Fruit fly (Drosophila melanogaster) whole organism: ENCODE results near the gene CG6790.

Source experiments
- CG8478 ChIP-seq: fragments of >200 bp; optimal IDR thresholded peaks from 2 replicates; lab custom pipeline; 2018; ENCODE audit warnings: inconsistent platforms
- Dll ChIP-seq: fragments of >200 bp; optimal IDR thresholded peaks from 2 replicates; lab custom pipeline; 2017
- EcR ChIP-seq, 2 experiments: fragments of >200 bp; optimal IDR thresholded peaks; 2 replicates each; lab custom pipeline; 2017; ENCODE audit warnings: missing biosample characterization in 2 of 2, missing genetic modification characterization in 2 of 2, missing genetic modification reagents in 2 of 2
- pan ChIP-seq: fragments of >200 bp; optimal IDR thresholded peaks from 2 replicates; lab custom pipeline; 2017
- psq ChIP-seq: fragments of >200 bp; optimal IDR thresholded peaks from 2 replicates; lab custom pipeline; 2017
- usp ChIP-seq: fragments of >200 bp; optimal IDR thresholded peaks from 2 replicates; lab custom pipeline; 2017; ENCODE audit warnings: missing biosample characterization, missing genetic modification characterization, mixed read lengths

Gene CG6790

DNA sequence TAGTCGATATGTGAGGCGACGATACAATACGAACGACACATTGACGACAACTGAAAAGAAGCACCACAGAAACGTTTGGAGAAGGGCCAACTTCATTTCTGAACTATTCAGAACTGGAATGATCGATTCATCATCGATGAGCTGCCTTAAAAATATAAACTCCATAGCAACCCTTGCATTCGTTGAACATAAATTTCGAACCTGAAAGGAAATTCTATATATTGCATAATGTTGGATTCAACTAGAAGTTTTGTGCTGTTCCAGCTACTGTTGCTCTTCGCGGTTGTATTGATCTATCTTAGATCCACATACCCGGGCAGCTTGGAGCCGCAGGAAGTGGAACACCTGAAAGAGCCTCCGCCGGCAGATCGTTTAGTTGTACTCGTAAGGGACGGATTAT lies at the start of gene CG6790, which contains the start of gene CG5342:
Gene CG6790 (minus strand): TSS at position 101 of the 400 bp plus-strand sequence.
Gene CG5342 (plus strand): TSS at position 182 of the 400 bp plus-strand sequence.
- TF ChIP-seq pan (lab: Kevin White, UChicago): no peak

- TF ChIP-seq psq (lab: Kevin White, UChicago) (no peak), usp (GFP tag; lab: Kevin White, UChicago) (no peak)
Observed at dm6 chr3R:11626571-11626970, 48.0 kb upstream of the CG6790 start, which contains the start of the genes CG6813 and CG18764. CG6813 (minus strand) TSS chr3R:11626638. CG18764 (plus strand) TSS chr3R:11626889.

dm6 chr3R:11625544-11625943 lies 47.0 kb upstream of the CG6790 start, which contains the start of gene Zaf1:
Zaf1 (minus strand) TSS chr3R:11625644.
- TF ChIP-seq CG8478 (lab: Kevin White, UChicago) (no peak), usp (GFP tag; lab: Kevin White, UChicago) (no peak), psq (lab: Kevin White, UChicago) (no peak), pan (lab: Kevin White, UChicago) (no peak), EcR (GFP tag; optimal IDR thresholded peaks at IDR 0.05; lab: Kevin White, UChicago) (no peak), Dll (lab: Kevin White, UChicago) (no peak)

DNA sequence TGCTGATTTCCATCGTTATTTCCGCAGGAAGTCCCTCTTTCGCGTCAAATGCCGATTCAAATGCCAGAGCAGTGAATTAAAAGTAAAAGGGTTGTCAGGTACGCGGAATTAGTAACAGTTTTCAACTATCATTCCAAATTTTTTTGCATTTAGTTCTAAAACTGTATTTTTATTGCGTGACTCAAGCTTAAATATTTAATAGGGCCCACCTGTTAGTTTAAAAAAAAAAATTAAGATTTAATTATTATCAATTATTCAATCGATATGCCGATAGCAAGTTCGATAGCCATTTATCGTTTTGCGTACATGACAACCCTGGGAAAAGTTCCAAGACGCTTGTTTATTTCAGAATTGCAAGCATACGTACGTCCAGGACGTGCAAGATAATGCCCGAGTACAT lies 44.5 kb upstream of the CG6790 start, which contains the start of gene CG14711:
Gene CG14711 (plus strand): TSS at position 315 of the 400 bp plus-strand sequence.
- TF ChIP-seq usp (GFP tag; lab: Kevin White, UChicago): no peak
- TF ChIP-seq EcR (GFP tag; optimal IDR thresholded peaks at IDR 0.05; lab: Kevin White, UChicago): no peak
- TF ChIP-seq Dll (lab: Kevin White, UChicago): no peak
- no peak for TF ChIP-seq pan (lab: Kevin White, UChicago)
- no peak for TF ChIP-seq CG8478 (lab: Kevin White, UChicago)
- TF ChIP-seq psq (lab: Kevin White, UChicago): no peak

dm6 chr3R:11619709-11620409 lies 41.3 kb upstream of the CG6790 start, which contains the start of the genes Jupiter and CG14710:
Jupiter (minus strand) TSS chr3R:11619906.
CG14710 (plus strand) TSS chr3R:11620090.
- TF ChIP-seq CG8478 (lab: Kevin White, UChicago) (no peak), EcR (GFP tag; optimal IDR thresholded peaks at IDR 0.05; lab: Kevin White, UChicago) (no peak), psq (lab: Kevin White, UChicago) (no peak), Dll (lab: Kevin White, UChicago) (no peak), usp (GFP tag; lab: Kevin White, UChicago) (no peak), pan (lab: Kevin White, UChicago) (no peak)

- TF ChIP-seq usp (GFP tag; lab: Kevin White, UChicago) (no peak), psq (lab: Kevin White, UChicago) (no peak), Dll (lab: Kevin White, UChicago) (no peak), pan (lab: Kevin White, UChicago) (no peak), EcR (GFP tag; optimal IDR thresholded peaks at IDR 0.05; lab: Kevin White, UChicago) (no peak), CG8478 (lab: Kevin White, UChicago) (no peak)
Observed at dm6 chr3R:11618879-11619278, 40.3 kb upstream of the CG6790 start.

dm6 chr3R:11617849-11618248 lies 39.3 kb upstream of the CG6790 start:
- TF ChIP-seq EcR (GFP tag; optimal IDR thresholded peaks at IDR 0.05; lab: Kevin White, UChicago) (peak in 1 of 2 experiments; percentile 70), CG8478 (lab: Kevin White, UChicago) (no peak)

- TF ChIP-seq pan (lab: Kevin White, UChicago) (no peak), usp (GFP tag; lab: Kevin White, UChicago) (no peak), EcR (GFP tag; optimal IDR thresholded peaks at IDR 0.05; lab: Kevin White, UChicago) (no peak), psq (lab: Kevin White, UChicago) (no peak), Dll (lab: Kevin White, UChicago) (no peak), CG8478 (lab: Kevin White, UChicago) (no peak)
Observed at dm6 chr3R:11617363-11617762, 38.8 kb upstream of the CG6790 start.

dm6 chr3R:11616219-11616618 lies 37.7 kb upstream of the CG6790 start:
- TF ChIP-seq EcR (GFP tag; optimal IDR thresholded peaks at IDR 0.05; lab: Kevin White, UChicago) (no peak), psq (lab: Kevin White, UChicago) (no peak), pan (lab: Kevin White, UChicago) (no peak), CG8478 (lab: Kevin White, UChicago) (no peak), Dll (lab: Kevin White, UChicago) (no peak), usp (GFP tag; lab: Kevin White, UChicago) (no peak)

DNA sequence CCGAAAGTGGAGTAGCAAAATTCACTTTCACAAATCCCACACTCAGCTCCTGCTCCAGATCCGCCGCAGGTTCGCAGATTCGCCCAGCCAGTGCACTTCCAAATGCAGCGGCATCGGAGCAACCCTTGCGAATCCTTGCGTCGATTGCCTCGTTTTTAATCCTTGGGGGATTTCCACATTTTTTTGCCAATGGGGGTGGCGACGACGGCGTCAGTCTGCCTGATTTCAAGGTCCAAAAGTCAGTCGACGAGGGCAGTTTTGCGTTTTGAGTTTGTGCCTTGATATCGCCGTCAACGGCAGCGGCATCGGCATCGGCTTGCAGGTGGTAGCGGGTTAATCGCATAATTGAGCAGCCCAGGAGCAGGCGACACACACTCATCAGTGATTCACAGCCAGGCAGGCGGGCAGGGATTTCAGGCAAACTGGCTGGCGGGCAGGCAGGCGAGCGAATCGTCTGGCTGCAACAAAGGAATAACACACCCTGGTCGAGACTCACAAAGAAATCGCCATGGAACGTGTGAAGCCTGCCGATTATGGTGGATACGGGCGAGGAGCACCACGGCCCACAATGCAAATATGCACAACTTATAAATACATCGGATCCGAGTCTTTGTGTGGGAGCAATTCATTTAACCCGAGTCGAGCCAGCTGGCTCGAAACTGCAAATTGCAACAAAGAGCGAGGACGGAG lies 37.0 kb upstream of the CG6790 start:
- no peak for TF ChIP-seq EcR (GFP tag; optimal IDR thresholded peaks at IDR 0.05; lab: Kevin White, UChicago)

DNA sequence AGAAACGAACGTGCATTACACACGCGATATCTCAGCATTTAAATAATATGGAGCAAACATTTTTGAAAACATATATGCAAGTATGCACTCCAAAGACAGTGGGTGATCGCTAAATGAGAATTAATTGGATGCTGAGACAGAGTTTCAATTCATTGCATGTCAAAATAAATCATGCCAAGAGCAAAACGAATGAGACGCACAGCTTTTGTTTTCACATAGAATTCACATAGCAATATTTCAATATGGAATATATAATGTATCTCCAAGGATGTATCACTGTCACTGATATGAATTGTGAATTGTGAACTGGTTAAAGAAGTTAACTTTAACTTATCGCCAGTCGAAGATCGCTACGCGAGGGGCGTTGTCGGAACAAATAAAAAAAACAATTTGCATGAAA lies 36.0 kb upstream of the CG6790 start:
- TF ChIP-seq pan (lab: Kevin White, UChicago): no peak
- no peak for TF ChIP-seq Dll (lab: Kevin White, UChicago)
- no peak for TF ChIP-seq usp (GFP tag; lab: Kevin White, UChicago)
- no peak for TF ChIP-seq EcR (GFP tag; optimal IDR thresholded peaks at IDR 0.05; lab: Kevin White, UChicago)
- TF ChIP-seq CG8478 (lab: Kevin White, UChicago): no peak
- no peak for TF ChIP-seq psq (lab: Kevin White, UChicago)
